Fruit fly (Drosophila melanogaster): Measurements from ENCODE around the gene Mur29B.

Gene Mur29B

DNA sequence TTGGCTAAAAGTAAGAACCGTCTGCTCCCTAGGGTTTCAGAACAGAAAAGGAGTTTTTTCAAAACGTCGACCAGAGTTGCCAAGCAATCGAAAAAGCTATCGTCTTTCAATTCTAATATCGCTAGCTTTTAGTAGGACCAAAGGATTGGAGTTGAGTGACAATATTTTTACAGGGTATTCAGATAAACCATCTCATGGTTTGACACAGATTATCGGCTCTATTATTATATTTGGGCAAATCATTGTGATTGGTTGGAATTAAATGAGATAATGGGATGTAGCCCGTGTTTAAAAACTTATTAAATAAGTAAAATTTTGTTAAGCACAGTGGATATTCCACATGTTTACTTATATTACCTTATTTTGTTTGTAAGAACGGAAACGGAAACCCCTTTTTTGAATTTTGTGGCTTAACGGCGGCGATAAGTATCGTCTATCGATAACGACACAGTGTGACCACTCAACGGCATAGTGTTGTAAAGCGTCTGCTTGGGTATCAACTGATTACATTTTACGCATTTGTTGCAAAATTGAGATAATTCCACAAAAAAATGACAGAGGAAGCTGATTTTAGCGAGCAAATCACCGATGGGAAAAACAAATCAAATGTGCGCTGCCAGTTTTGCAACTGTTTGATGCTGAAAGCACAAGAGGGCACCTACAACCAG lies 32.0 kb upstream of the Mur29B start, which contains the start of the genes mtsh and strat (continued):
- TF ChIP-seq slp2 (GFP tag; optimal IDR thresholded peaks at IDR 0.05) (peak; percentile 21), kay (GFP tag; optimal IDR thresholded peaks at IDR 0.05) (no peak), CG6272 (GFP tag; IDR thresholded peaks at IDR 0.05) (peak; percentile 33; the same call in 1 of the 2 replicates), Atf6 (GFP tag; IDR thresholded peaks at IDR 0.05) (peak; percentile 57; the same call in 1 of the 2 replicates), ro (GFP tag; IDR thresholded peaks at IDR 0.05) (no peak), CG13894 (tag; optimal IDR thresholded peaks at IDR 0.05) (no peak), sim (GFP tag; IDR thresholded peaks at IDR 0.05) (peak; percentile 46; the same call in 1 of the 2 replicates), CG9797 (GFP tag; optimal IDR thresholded peaks at IDR 0.05) (peak; percentile 84), jumu (GFP tag; optimal IDR thresholded peaks at IDR 0.05) (no peak), CG31224 (GFP tag; IDR thresholded peaks at IDR 0.05) (peak; percentile 42; the same call in 1 of the 2 replicates), Sox100B (GFP tag; optimal IDR thresholded peaks at IDR 0.05) (peak; percentile 62), gcm (GFP tag; optimal IDR thresholded peaks at IDR 0.05) (peak; percentile 40), CG17802 (tag; optimal IDR thresholded peaks at IDR 0.05) (peak; percentile 48), aop (GFP tag; IDR thresholded peaks at IDR 0.05) (no peak), CG18262 (tag; optimal IDR thresholded peaks at IDR 0.05) (peak; percentile 60), CG14014 (GFP tag; IDR thresholded peaks at IDR 0.05) (peak; percentile 9; the same call in 1 of the 2 replicates), CG4617 (GFP tag; optimal IDR thresholded peaks at IDR 0.05; ENCODE audit: borderline replicate concordance) (peak; percentile 96), CG7928 (GFP tag; optimal IDR thresholded peaks at IDR 0.05) (no peak), Myb (GFP tag; optimal IDR thresholded peaks at IDR 0.05) (peak; percentile 74), pros (GFP tag; optimal IDR thresholded peaks at IDR 0.05) (no peak), mirr (GFP tag; optimal IDR thresholded peaks at IDR 0.05) (peak; percentile 87), jing (GFP tag; optimal IDR thresholded peaks at IDR 0.05) (peak; percentile 20), CG6175 (GFP tag; IDR thresholded peaks at IDR 0.05) (no peak), CG17912 (GFP tag; optimal IDR thresholded peaks at IDR 0.05) (no peak), seq (GFP tag; IDR thresholded peaks at IDR 0.05) (no peak), Chrac-16 (GFP tag; optimal IDR thresholded peaks at IDR 0.05) (no peak), HLH4C (GFP tag; IDR thresholded peaks at IDR 0.05; ENCODE audit: partially characterized antibody) (peak; percentile 74), ind (GFP tag; optimal IDR thresholded peaks at IDR 0.05) (peak; percentile 40), insv (GFP tag; optimal IDR thresholded peaks at IDR 0.05) (peak in 1 of 2 experiments; percentile 58), CG17829 (tag; optimal IDR thresholded peaks at IDR 0.05) (peak; percentile 60), gro (GFP tag; optimal IDR thresholded peaks at IDR 0.05) (peak; percentile 83), gcm2 (GFP tag; optimal IDR thresholded peaks at IDR 0.05) (no peak), Atf-2 (GFP tag; optimal IDR thresholded peaks at IDR 0.05) (peak; percentile 52), CG3847 (GFP tag; IDR thresholded peaks at IDR 0.05) (peak; percentile 60; the same call in 1 of the 2 replicates), CG4707 (GFP tag; optimal IDR thresholded peaks at IDR 0.05) (peak; percentile 49), E2f2 (GFP tag; IDR thresholded peaks at IDR 0.05) (peak; percentile 96), CG3281 (GFP tag; optimal IDR thresholded peaks at IDR 0.05) (peak; percentile 76), ranshi (GFP tag; IDR thresholded peaks at IDR 0.05) (peak; percentile 48; the same call in 1 of the 2 replicates), NfI (GFP tag; optimal IDR thresholded peaks at IDR 0.05) (peak; percentile 64), hkb (optimal IDR thresholded peaks at IDR 0.05) (no peak), hkb (GFP tag; IDR thresholded peaks at IDR 0.05) (peak; percentile 37), CG8765 (GFP tag; IDR thresholded peaks at IDR 0.05) (no peak), Optix (GFP tag; IDR thresholded peaks at IDR 0.05) (no peak), pnt (GFP tag; optimal IDR thresholded peaks at IDR 0.05) (no peak), Oaz (GFP tag; IDR thresholded peaks at IDR 0.05) (no peak), CG15073 (GFP tag; optimal IDR thresholded peaks at IDR 0.05) (no peak), Hr3 (GFP tag; optimal IDR thresholded peaks at IDR 0.05) (no peak), sens-2 (GFP tag; IDR thresholded peaks at IDR 0.05) (no peak), Trl (optimal IDR thresholded peaks at IDR 0.05) (no peak), Trl (GFP tag; optimal IDR thresholded peaks at IDR 0.05) (peak; percentile 49), CG31365 (tag; optimal IDR thresholded peaks at IDR 0.05) (peak; percentile 64)
